Fruit fly (Drosophila melanogaster) whole organism, adult: Measurements from ENCODE around the gene CG33253.

Experiments used
- CG11617 ChIP-seq: fragments of 200-800 bp; sonication (Bioruptor generic); optimal IDR thresholded peaks from 2 replicates; lab custom pipeline; 2017; ENCODE audit warnings: mild to moderate bottlenecking, missing biosample characterization, missing genetic modification reagents, missing genetic modification characterization
- CG12768 ChIP-seq: fragments of 200-800 bp; sonication (Bioruptor generic); optimal IDR thresholded peaks from 2 replicates; lab custom pipeline; 2017; ENCODE audit warnings: missing biosample characterization, missing genetic modification characterization, mild to moderate bottlenecking, moderate library complexity, missing genetic modification reagents
- CG14711 ChIP-seq: fragments of 200-800 bp; sonication (Bioruptor generic); optimal IDR thresholded peaks from 2 replicates; lab custom pipeline; 2018; ENCODE audit warnings: missing biosample characterization, mild to moderate bottlenecking, missing genetic modification characterization, moderate library complexity
- CG1620 ChIP-seq: fragments of 200-800 bp; sonication (Bioruptor generic); optimal IDR thresholded peaks from 2 replicates; lab custom pipeline; 2016; ENCODE audit warnings: missing biosample characterization, missing genetic modification characterization
- CG33017 ChIP-seq: fragments of 200-800 bp; sonication (Bioruptor generic); optimal IDR thresholded peaks from 2 replicates; lab custom pipeline; 2018; ENCODE audit warnings: missing biosample characterization, mild to moderate bottlenecking, missing genetic modification characterization, moderate library complexity
- CG5204 ChIP-seq: fragments of 200-800 bp; sonication (Bioruptor generic); optimal IDR thresholded peaks from 2 replicates; lab custom pipeline; 2016; ENCODE audit warnings: missing biosample characterization, missing genetic modification characterization
- CG7045 ChIP-seq: fragments of 200-800 bp; sonication (Bioruptor generic); optimal IDR thresholded peaks from 2 replicates; lab custom pipeline; 2017; ENCODE audit warnings: missing biosample characterization, mild to moderate bottlenecking, missing genetic modification characterization
- CG7101 ChIP-seq: fragments of 200-800 bp; sonication (Bioruptor generic); optimal IDR thresholded peaks from 2 replicates; lab custom pipeline; 2018; ENCODE audit warnings: missing biosample characterization, mild to moderate bottlenecking, missing genetic modification characterization, moderate library complexity
- Clk ChIP-seq: fragments of 200-800 bp; sonication (Bioruptor generic); optimal IDR thresholded peaks from 2 replicates; lab custom pipeline; 2017; ENCODE audit warnings: missing biosample characterization, missing genetic modification characterization
- Crg-1 ChIP-seq: fragments of 200-800 bp; sonication (Bioruptor generic); optimal IDR thresholded peaks from 2 replicates; lab custom pipeline; 2016; ENCODE audit warnings: missing biosample characterization, missing genetic modification characterization
- Hr96 ChIP-seq: fragments of 200-800 bp; sonication (Bioruptor generic); optimal IDR thresholded peaks from 2 replicates; lab custom pipeline; 2016; ENCODE audit warnings: missing biosample characterization, missing genetic modification characterization
- Mnt ChIP-seq: fragments of 200-800 bp; sonication (Bioruptor generic); optimal IDR thresholded peaks from 2 replicates; lab custom pipeline; 2016; ENCODE audit warnings: missing biosample characterization, mild to moderate bottlenecking, missing genetic modification characterization
- bab1 ChIP-seq: fragments of 200-800 bp; sonication (Bioruptor generic); optimal IDR thresholded peaks from 3 replicates; lab custom pipeline; 2019; ENCODE audit warnings: missing biosample characterization, mild to moderate bottlenecking, missing genetic modification characterization, moderate library complexity
- cic ChIP-seq: fragments of 200-800 bp; sonication (Bioruptor generic); optimal IDR thresholded peaks from 2 replicates; lab custom pipeline; 2017; ENCODE audit warnings: missing biosample characterization, mild to moderate bottlenecking, missing genetic modification characterization, moderate library complexity
- cnc ChIP-seq, 2 experiments: fragments of >200 bp; optimal IDR thresholded peaks; 2 replicates each; lab custom pipeline; 2017
- kay ChIP-seq: fragments of 200-800 bp; sonication (Bioruptor generic); peaks from one replicate; lab custom pipeline; 2016; ENCODE audit warnings: missing biosample characterization, missing genetic modification characterization, borderline replicate concordance
- ovo ChIP-seq: fragments of 200-800 bp; sonication (Bioruptor generic); optimal IDR thresholded peaks from 2 replicates; lab custom pipeline; 2016; ENCODE audit warnings: missing biosample characterization, missing genetic modification characterization
- pad ChIP-seq: fragments of 200-800 bp; sonication (Bioruptor generic); optimal IDR thresholded peaks from 3 replicates; lab custom pipeline; 2017; ENCODE audit warnings: missing biosample characterization, missing genetic modification characterization, mild to moderate bottlenecking, moderate library complexity, missing genetic modification reagents
- tj ChIP-seq: fragments of 200-800 bp; sonication (Bioruptor generic); optimal IDR thresholded peaks from 3 replicates; lab custom pipeline; 2017; ENCODE audit warnings: missing biosample characterization, mild to moderate bottlenecking, missing genetic modification characterization, moderate library complexity
- toe ChIP-seq: fragments of 200-800 bp; sonication (Bioruptor generic); optimal IDR thresholded peaks from 2 replicates; lab custom pipeline; 2016; ENCODE audit warnings: missing biosample characterization, missing genetic modification characterization

CG33253 gene

DNA sequence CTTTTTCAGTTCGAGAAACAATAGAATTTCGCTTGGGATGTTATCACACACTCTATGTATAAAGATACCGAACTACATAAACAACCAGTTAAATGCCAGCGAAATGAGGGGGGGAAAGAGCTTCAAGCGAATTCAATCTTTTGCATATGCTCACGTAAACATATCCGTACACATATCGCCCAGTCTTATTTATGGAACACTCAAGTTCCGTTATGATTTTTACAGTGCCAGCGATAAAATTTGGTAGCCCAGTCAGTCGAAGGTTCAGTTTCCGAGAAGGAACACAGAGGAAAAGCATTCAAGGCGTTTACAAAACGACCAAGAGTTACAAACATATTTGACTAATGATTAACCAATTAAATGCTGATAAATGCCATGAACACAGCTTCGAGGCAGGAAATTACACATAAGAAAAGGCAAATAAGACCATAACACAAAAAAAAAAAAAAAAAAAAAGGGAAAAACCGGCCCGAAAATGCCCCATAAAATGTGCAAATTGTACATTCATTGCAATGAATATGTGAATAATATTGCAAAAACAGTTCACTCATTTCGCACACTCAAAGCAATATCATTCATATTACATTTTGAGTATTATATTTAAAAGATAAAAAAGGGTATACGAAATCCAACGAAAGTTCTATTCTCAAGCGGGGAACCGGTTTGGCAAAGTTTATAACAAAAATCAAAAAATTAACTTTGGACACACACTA, 34.3 kb upstream of the CG33253 start:
- TF ChIP-seq Crg-1 (GFP tag; lab: Kevin White, UChicago) (no peak), Clk (GFP tag; lab: Kevin White, UChicago) (no peak), cic (no peak), tj (GFP tag; lab: Kevin White, UChicago) (peak; percentile 89), ovo (GFP tag; lab: Kevin White, UChicago) (peak; percentile 58), CG11617 (GFP tag; lab: Kevin White, UChicago) (no peak), Mnt (GFP tag; lab: Kevin White, UChicago) (no peak), Hr96 (GFP tag; lab: Kevin White, UChicago) (no peak), CG14711 (tag; lab: Kevin White, UChicago) (no peak), cnc (optimal IDR thresholded peaks at IDR 0.05; lab: Kevin White, UChicago) (no peak), CG5204 (GFP tag; lab: Kevin White, UChicago) (no peak), CG1620 (GFP tag; lab: Kevin White, UChicago) (no peak)

dm6 chrX:19149511-19149876, 33.7 kb upstream of the CG33253 start:
- no peak for TF ChIP-seq CG1620 (GFP tag; lab: Kevin White, UChicago)
- peak; percentile 28 for TF ChIP-seq ovo (GFP tag; lab: Kevin White, UChicago)
- TF ChIP-seq tj (GFP tag; lab: Kevin White, UChicago), result no peak
- no peak for TF ChIP-seq Mnt (GFP tag; lab: Kevin White, UChicago)
- TF ChIP-seq CG11617 (GFP tag; lab: Kevin White, UChicago), result no peak

DNA sequence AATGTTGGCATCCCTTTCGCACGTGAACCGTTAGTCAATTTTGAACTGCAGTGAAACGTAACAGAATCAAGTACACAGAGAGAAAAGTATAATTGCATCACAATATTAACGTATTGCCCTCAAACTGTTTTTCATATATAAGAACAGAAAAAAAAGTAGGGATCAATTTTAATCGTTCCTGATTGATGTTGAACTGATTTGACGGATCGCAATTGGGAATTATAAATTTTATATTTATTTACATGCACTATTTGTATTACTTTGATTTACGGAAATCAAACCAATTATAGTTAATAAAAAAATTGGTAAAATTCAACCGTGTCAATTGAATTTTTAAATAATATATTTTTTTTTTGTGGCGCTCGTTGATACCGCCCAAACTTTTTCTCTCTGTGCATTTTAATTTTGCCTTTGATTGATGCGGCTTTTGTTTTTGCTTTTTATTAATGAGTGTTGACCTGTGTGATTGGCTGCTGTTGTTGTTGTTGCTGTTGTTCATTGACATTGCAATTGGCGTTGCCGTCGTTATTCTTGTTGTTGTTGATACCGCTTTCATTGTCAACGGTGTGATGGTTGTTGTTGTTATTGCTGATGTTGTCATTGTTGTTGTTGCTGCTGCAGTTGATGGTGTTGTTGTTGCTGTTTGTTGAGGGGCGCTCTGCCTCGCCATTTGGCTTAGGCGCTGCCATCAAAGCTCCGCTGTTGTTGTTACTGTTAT, 30.5 kb upstream of the CG33253 start:
- peak; percentile 56 for TF ChIP-seq Hr96 (GFP tag; lab: Kevin White, UChicago)
- no peak for TF ChIP-seq Clk (GFP tag; lab: Kevin White, UChicago)
- TF ChIP-seq kay (GFP tag; lab: Kevin White, UChicago), result peak; percentile 92
- peak; percentile 62 for TF ChIP-seq ovo (GFP tag; lab: Kevin White, UChicago)
- TF ChIP-seq CG11617 (GFP tag; lab: Kevin White, UChicago), result peak; percentile 87
- TF ChIP-seq Mnt (GFP tag; lab: Kevin White, UChicago), result peak; percentile 22
- TF ChIP-seq toe (GFP tag; lab: Kevin White, UChicago), result peak; percentile 58
- peak; percentile 76 for TF ChIP-seq CG14711 (tag; lab: Kevin White, UChicago)
- TF ChIP-seq tj (GFP tag; lab: Kevin White, UChicago), result peak; percentile 23
- TF ChIP-seq pad (GFP tag; lab: Kevin White, UChicago), result peak; percentile 16
- TF ChIP-seq CG7101 (tag; lab: Kevin White, UChicago), result peak; percentile 74
- TF ChIP-seq CG1620 (GFP tag; lab: Kevin White, UChicago), result peak; percentile 15
- peak; percentile 49 for TF ChIP-seq Crg-1 (GFP tag; lab: Kevin White, UChicago)
- peak; percentile 57 for TF ChIP-seq CG7045 (GFP tag; lab: Kevin White, UChicago)
- TF ChIP-seq bab1, result peak; percentile 64
- TF ChIP-seq CG33017 (tag; lab: Kevin White, UChicago), result peak; percentile 45
- no peak for TF ChIP-seq cnc (optimal IDR thresholded peaks at IDR 0.05; lab: Kevin White, UChicago)
- TF ChIP-seq CG12768 (GFP tag; lab: Kevin White, UChicago), result peak; percentile 46
- TF ChIP-seq cic, result no peak
- TF ChIP-seq CG5204 (GFP tag; lab: Kevin White, UChicago), result peak; percentile 72

dm6 chrX:19153288-19154130, 29.7 kb upstream of the CG33253 start:
- peak; percentile 68 for TF ChIP-seq tj (GFP tag; lab: Kevin White, UChicago)
- peak; percentile 94 for TF ChIP-seq pad (GFP tag; lab: Kevin White, UChicago)
- peak; percentile 57 for TF ChIP-seq Mnt (GFP tag; lab: Kevin White, UChicago)
- no peak for TF ChIP-seq CG1620 (GFP tag; lab: Kevin White, UChicago)
- no peak for TF ChIP-seq CG11617 (GFP tag; lab: Kevin White, UChicago)
- TF ChIP-seq cnc (optimal IDR thresholded peaks at IDR 0.05; lab: Kevin White, UChicago), result no peak
- TF ChIP-seq CG5204 (GFP tag; lab: Kevin White, UChicago), result no peak
- TF ChIP-seq ovo (GFP tag; lab: Kevin White, UChicago), result no peak
- no peak for TF ChIP-seq Hr96 (GFP tag; lab: Kevin White, UChicago)
- no peak for TF ChIP-seq CG33017 (tag; lab: Kevin White, UChicago)
- TF ChIP-seq Crg-1 (GFP tag; lab: Kevin White, UChicago), result no peak
- no peak for TF ChIP-seq Clk (GFP tag; lab: Kevin White, UChicago)
- TF ChIP-seq CG12768 (GFP tag; lab: Kevin White, UChicago), result peak; percentile 53
- no peak for TF ChIP-seq CG7045 (GFP tag; lab: Kevin White, UChicago)
- peak; percentile 93 for TF ChIP-seq kay (GFP tag; lab: Kevin White, UChicago)
- no peak for TF ChIP-seq CG7101 (tag; lab: Kevin White, UChicago)
- TF ChIP-seq bab1, result peak; percentile 63
- peak; percentile 66 for TF ChIP-seq cic
- no peak for TF ChIP-seq CG14711 (tag; lab: Kevin White, UChicago)
- no peak for TF ChIP-seq toe (GFP tag; lab: Kevin White, UChicago)
